Worm (Caenorhabditis elegans) whole organism, L3 larva: Measurements from ENCODE around the gene eri-3.

Experiments used
- R02D3.7 ChIP-seq: fragments of 150-350 bp; optimal IDR thresholded peaks from 2 replicates; lab custom pipeline; 2014; ENCODE audit warnings: missing biosample characterization, missing genetic modification characterization
- aly-2 ChIP-seq: fragments of 150-350 bp; optimal IDR thresholded peaks from 2 replicates; lab custom pipeline; 2014; ENCODE audit warnings: missing biosample characterization, missing genetic modification characterization
- ama-1 ChIP-seq: fragments of 150-350 bp; optimal IDR thresholded peaks from 2 replicates; lab custom pipeline; 2018
- ceh-16 ChIP-seq: sonication (generic microtip); optimal IDR thresholded peaks from 2 replicates; lab custom pipeline; 2017; ENCODE audit warnings: missing biosample characterization, missing genetic modification characterization
- ceh-28 ChIP-seq: fragments of 150-350 bp; optimal IDR thresholded peaks from 2 replicates; lab custom pipeline; 2014; ENCODE audit warnings: missing biosample characterization, missing genetic modification reagents, missing genetic modification characterization
- ceh-82 ChIP-seq: fragments of 150-350 bp; optimal IDR thresholded peaks from 2 replicates; lab custom pipeline; 2014; ENCODE audit warnings: missing biosample characterization, missing genetic modification characterization
- ceh-9 ChIP-seq: sonication (generic microtip); optimal IDR thresholded peaks from 2 replicates; lab custom pipeline; 2018; ENCODE audit warnings: missing biosample characterization, missing genetic modification characterization
- daf-12 ChIP-seq: fragments of 150-350 bp; optimal IDR thresholded peaks from 2 replicates; lab custom pipeline; 2014; ENCODE audit warnings: missing biosample characterization, missing genetic modification reagents, missing genetic modification characterization
- egl-27 ChIP-seq: sonication (generic microtip); optimal IDR thresholded peaks from 4 replicates; lab custom pipeline; 2017; ENCODE audit warnings: missing biosample characterization, missing genetic modification reagents, missing genetic modification characterization
- egl-5 ChIP-seq: fragments of 150-350 bp; optimal IDR thresholded peaks from 2 replicates; lab custom pipeline; 2017; ENCODE audit warnings: missing biosample characterization, missing genetic modification reagents, missing genetic modification characterization, inconsistent platforms
- elt-1 ChIP-seq: fragments of 150-350 bp; optimal IDR thresholded peaks from 2 replicates; lab custom pipeline; 2014; ENCODE audit warnings: missing biosample characterization, missing genetic modification characterization
- elt-2 ChIP-seq: sonication (generic microtip); optimal IDR thresholded peaks from 2 replicates; lab custom pipeline; 2016; ENCODE audit warnings: missing genetic modification reagents, mild to moderate bottlenecking, missing genetic modification characterization, missing compliant biosample characterization
- elt-3 ChIP-seq, 3 experiments: fragments of 150-350 bp in 1 of 3; sonication (generic microtip) in 2 of 3; optimal IDR thresholded peaks; 2 replicates in 2 of 3; 4 replicates in 1 of 3; lab custom pipeline; 2014 to 2017; ENCODE audit warnings: missing biosample characterization in 3 of 3, missing genetic modification characterization in 3 of 3
- fkh-10 ChIP-seq: sonication (generic microtip); optimal IDR thresholded peaks from 2 replicates; lab custom pipeline; 2017; ENCODE audit warnings: missing biosample characterization, missing genetic modification reagents, missing genetic modification characterization
- fkh-2 ChIP-seq: fragments of 150-350 bp; optimal IDR thresholded peaks from 2 replicates; lab custom pipeline; 2014; ENCODE audit warnings: missing biosample characterization, missing genetic modification reagents, missing genetic modification characterization
- fos-1 ChIP-seq: fragments of 150-350 bp; optimal IDR thresholded peaks from 2 replicates; lab custom pipeline; 2014; ENCODE audit warnings: missing biosample characterization, missing genetic modification characterization
- hmg-11 ChIP-seq: sonication (generic microtip); optimal IDR thresholded peaks from 2 replicates; lab custom pipeline; 2016; ENCODE audit warnings: missing genetic modification characterization, missing compliant biosample characterization
- jun-1 ChIP-seq: fragments of 150-350 bp; optimal IDR thresholded peaks from 2 replicates; lab custom pipeline; 2014; ENCODE audit warnings: missing biosample characterization, missing genetic modification reagents, missing genetic modification characterization
- lin-39 ChIP-seq: fragments of 150-350 bp; optimal IDR thresholded peaks from 2 replicates; lab custom pipeline; 2018; ENCODE audit warnings: missing biosample characterization, missing genetic modification reagents, missing genetic modification characterization
- lsy-12 ChIP-seq: sonication (generic microtip); optimal IDR thresholded peaks from 2 replicates; lab custom pipeline; 2016; ENCODE audit warnings: mild to moderate bottlenecking, missing genetic modification characterization, missing compliant biosample characterization
- mdl-1 ChIP-seq: fragments of 150-350 bp; optimal IDR thresholded peaks from 2 replicates; lab custom pipeline; 2014; ENCODE audit warnings: missing biosample characterization, missing genetic modification characterization
- mml-1 ChIP-seq: fragments of 150-350 bp; sonication (generic microtip); optimal IDR thresholded peaks from 3 replicates; lab custom pipeline; 2014; ENCODE audit warnings: missing biosample characterization, missing genetic modification characterization
- nfya-1 ChIP-seq: sonication (generic microtip); optimal IDR thresholded peaks from 2 replicates; lab custom pipeline; 2017; ENCODE audit warnings: missing genetic modification characterization, mild to moderate bottlenecking, missing compliant biosample characterization, antibody characterized with exemption, moderate library complexity; ENCODE audit not compliant: insufficient read depth
- nhr-11 ChIP-seq: fragments of 150-350 bp; optimal IDR thresholded peaks from 2 replicates; lab custom pipeline; 2014; ENCODE audit warnings: missing biosample characterization, missing genetic modification characterization
- nhr-12 ChIP-seq: fragments of 150-350 bp; optimal IDR thresholded peaks from 2 replicates; lab custom pipeline; 2014; ENCODE audit warnings: missing biosample characterization, missing genetic modification characterization
- nhr-23 ChIP-seq: fragments of 150-350 bp; optimal IDR thresholded peaks from 2 replicates; lab custom pipeline; 2014; ENCODE audit warnings: missing biosample characterization, missing genetic modification reagents, missing genetic modification characterization
- nhr-25 ChIP-seq: sonication (generic microtip); optimal IDR thresholded peaks from 2 replicates; lab custom pipeline; 2017; ENCODE audit warnings: missing biosample characterization, missing genetic modification characterization
- nhr-43 ChIP-seq: sonication (generic microtip); optimal IDR thresholded peaks from 2 replicates; lab custom pipeline; 2016; ENCODE audit warnings: mild to moderate bottlenecking, missing genetic modification characterization, missing compliant biosample characterization; ENCODE audit not compliant: poor library complexity, severe bottlenecking
- nhr-77 ChIP-seq: fragments of 150-350 bp; optimal IDR thresholded peaks from 2 replicates; lab custom pipeline; 2014; ENCODE audit warnings: missing biosample characterization, missing genetic modification characterization
- pha-4 ChIP-seq: fragments of 150-350 bp; optimal IDR thresholded peaks from 2 replicates; lab custom pipeline; 2014; ENCODE audit warnings: missing biosample characterization, missing genetic modification reagents, missing genetic modification characterization
- pqm-1 ChIP-seq: fragments of 150-350 bp; optimal IDR thresholded peaks from 2 replicates; lab custom pipeline; 2017; ENCODE audit warnings: missing biosample characterization, missing genetic modification characterization, inconsistent platforms
- skn-1 ChIP-seq: fragments of 150-350 bp; optimal IDR thresholded peaks from 2 replicates; lab custom pipeline; 2014; ENCODE audit warnings: missing biosample characterization, missing genetic modification characterization
- unc-62 ChIP-seq: fragments of 150-350 bp; sonication (generic microtip); optimal IDR thresholded peaks from 4 replicates; lab custom pipeline; 2014; ENCODE audit warnings: missing biosample characterization, missing genetic modification reagents, missing genetic modification characterization
- ztf-11 ChIP-seq: fragments of 150-350 bp; optimal IDR thresholded peaks from 2 replicates; lab custom pipeline; 2014; ENCODE audit warnings: missing biosample characterization, missing genetic modification characterization

Gene eri-3

ce11 chrII:1086479-1086878 lies 36.9 kb upstream of the eri-3 start:
- TF ChIP-seq R02D3.7 (no peak), aly-2 (no peak), daf-12 (tag; lab: Kevin White, UChicago) (no peak), egl-5 (peak; percentile 19), nfya-1 (tag; lab: Kevin White, UChicago) (peak; percentile 15), pha-4 (peak; percentile 10), ceh-28 (tag; lab: Kevin White, UChicago) (no peak), elt-3 (tag; optimal IDR thresholded peaks at IDR 0.05; lab: Kevin White, UChicago) (no peak), nhr-23 (tag; lab: Kevin White, UChicago) (peak; percentile 5)

- TF ChIP-seq nhr-12 (no peak), nhr-23 (tag; lab: Kevin White, UChicago) (no peak), nhr-77 (tag; lab: Kevin White, UChicago) (no peak), pha-4 (no peak), unc-62 (GFP tag; lab: Kevin White, UChicago) (no peak), mml-1 (tag; lab: Kevin White, UChicago) (no peak), egl-27 (tag; lab: Kevin White, UChicago) (no peak), lin-39 (tag; lab: Kevin White, UChicago) (no peak), fos-1 (tag; lab: Kevin White, UChicago) (no peak), lsy-12 (tag; lab: Kevin White, UChicago) (no peak), elt-1 (tag; lab: Kevin White, UChicago) (no peak)
Observed at ce11 chrII:1088527-1089230, 34.7 kb upstream of the eri-3 start.

ce11 chrII:1090743-1091142 lies 32.6 kb upstream of the eri-3 start:
- TF ChIP-seq nhr-23 (tag; lab: Kevin White, UChicago) (peak; percentile 26), nhr-12 (no peak), egl-27 (tag; lab: Kevin White, UChicago) (no peak), ama-1 (no peak), nhr-25 (tag; lab: Kevin White, UChicago) (peak; percentile 68), nhr-77 (tag; lab: Kevin White, UChicago) (no peak), skn-1 (tag; lab: Kevin White, UChicago) (no peak), hmg-11 (tag; lab: Kevin White, UChicago) (no peak), lsy-12 (tag; lab: Kevin White, UChicago) (no peak), mdl-1 (no peak), daf-12 (tag; lab: Kevin White, UChicago) (no peak), nhr-11 (tag; lab: Kevin White, UChicago) (no peak), pqm-1 (tag; lab: Kevin White, UChicago) (no peak), mml-1 (tag; lab: Kevin White, UChicago) (no peak), ztf-11 (no peak), nhr-43 (no peak)
- TF ChIP-seq, all 47 proteins: peak for 2

- TF ChIP-seq fos-1 (tag; lab: Kevin White, UChicago) (no peak), fkh-10 (GFP tag; lab: Kevin White, UChicago) (no peak), pha-4 (peak; percentile 5)
Observed at ce11 chrII:1091706-1092105, 31.6 kb upstream of the eri-3 start, which contains the start of gene snf-3. snf-3 (plus strand) TSS chrII:1092006.

- TF ChIP-seq aly-2 (no peak), fkh-2 (tag; lab: Kevin White, UChicago) (no peak), ceh-82 (no peak), R02D3.7 (no peak), nhr-23 (tag; lab: Kevin White, UChicago) (no peak), ceh-16 (no peak), jun-1 (no peak), elt-3 (tag; optimal IDR thresholded peaks at IDR 0.05; lab: Kevin White, UChicago) (no peak)
Observed at ce11 chrII:1100719-1101118, 22.6 kb upstream of the eri-3 start, which contains the start of gene pho-14. pho-14 (minus strand) TSS chrII:1100819.

- TF ChIP-seq egl-5, result no peak
- TF ChIP-seq nhr-12, result no peak
- TF ChIP-seq jun-1, result peak; percentile 14
- TF ChIP-seq ztf-11, result no peak
- peak; percentile 91 for TF ChIP-seq elt-2
- TF ChIP-seq nhr-43, result no peak
- no peak for TF ChIP-seq ceh-9 (tag; lab: Kevin White, UChicago)
- TF ChIP-seq pqm-1 (tag; lab: Kevin White, UChicago), result peak; percentile 47
- TF ChIP-seq, all 47 proteins: peak for 3
Observed at ce11 chrII:1101413-1101812, 21.9 kb upstream of the eri-3 start.
